Worm (Caenorhabditis elegans) whole organism, L1 larva: Measurements from ENCODE around the gene K09G1.1.

Source experiments
- C16A3.4 ChIP-seq: fragments of 150-350 bp; optimal IDR thresholded peaks from 2 replicates; lab custom pipeline; 2014; ENCODE audit warnings: missing biosample characterization, missing genetic modification characterization
- alr-1 ChIP-seq: fragments of 200-800 bp; sonication (Bioruptor generic); optimal IDR thresholded peaks from 2 replicates; lab custom pipeline; 2018; ENCODE audit warnings: borderline replicate concordance, mild to moderate bottlenecking, missing genetic modification characterization, missing compliant biosample characterization
- aly-2 ChIP-seq: fragments of 150-350 bp; optimal IDR thresholded peaks from 2 replicates; lab custom pipeline; 2014; ENCODE audit warnings: missing biosample characterization, missing genetic modification characterization
- ama-1 ChIP-seq: fragments of 150-350 bp; optimal IDR thresholded peaks from 2 replicates; lab custom pipeline; 2014
- blmp-1 ChIP-seq: fragments of 150-350 bp; optimal IDR thresholded peaks from 2 replicates; lab custom pipeline; 2014; ENCODE audit warnings: missing biosample characterization, missing genetic modification characterization
- ceh-63 ChIP-seq: fragments of 200-800 bp; sonication (Bioruptor generic); optimal IDR thresholded peaks from 2 replicates; lab custom pipeline; 2018; ENCODE audit warnings: mild to moderate bottlenecking, missing genetic modification characterization, missing compliant biosample characterization
- ceh-82 ChIP-seq, 3 experiments: fragments of 150-350 bp in 1 of 3; sonication (generic microtip) in 2 of 3; optimal IDR thresholded peaks; 2 replicates each; lab custom pipeline; 2014 to 2017; ENCODE audit warnings: missing biosample characterization in 3 of 3, missing genetic modification characterization in 3 of 3
- ceh-88 ChIP-seq: fragments of 200-800 bp; sonication (Bioruptor generic); IDR thresholded peaks from 2 replicates; pipeline ENCODE4 v1.3.6; 2022; ENCODE audit warnings: missing genetic modification characterization, missing compliant biosample characterization
- ceh-90 ChIP-seq: sonication (generic microtip); optimal IDR thresholded peaks from 2 replicates; lab custom pipeline; 2016; ENCODE audit warnings: missing genetic modification characterization, missing compliant biosample characterization
- ces-1 ChIP-seq: fragments of 150-350 bp; optimal IDR thresholded peaks from 2 replicates; lab custom pipeline; 2014; ENCODE audit warnings: missing biosample characterization, missing genetic modification reagents, missing genetic modification characterization
- dsc-1 ChIP-seq: sonication (generic microtip); optimal IDR thresholded peaks from 2 replicates; lab custom pipeline; 2016; ENCODE audit warnings: mild to moderate bottlenecking, missing genetic modification characterization, missing compliant biosample characterization
- efl-1 ChIP-seq, 4 experiments: fragments of 150-350 bp; optimal IDR thresholded peaks in 3 of 4; peaks in 1 of 4; 1 replicate in 1 of 4; 2 replicates in 3 of 4; lab custom pipeline; 2014; ENCODE audit warnings: missing biosample characterization in 2 of 4, missing genetic modification characterization in 2 of 4, missing genetic modification reagents in 2 of 4
- efl-3 ChIP-seq: fragments of 200-800 bp; sonication (Bioruptor generic); optimal IDR thresholded peaks from 2 replicates; lab custom pipeline; 2018; ENCODE audit warnings: mild to moderate bottlenecking, missing genetic modification characterization, missing compliant biosample characterization
- egl-27 ChIP-seq, 2 experiments: fragments of 150-350 bp in 1 of 2; sonication (generic microtip); optimal IDR thresholded peaks; 3 replicates each; lab custom pipeline; 2017 to 2018; ENCODE audit warnings: missing biosample characterization in 2 of 2, missing genetic modification characterization in 2 of 2, missing genetic modification reagents in 2 of 2
- elt-3 ChIP-seq, 6 experiments: fragments of 150-350 bp in 1 of 6; sonication (generic microtip); optimal IDR thresholded peaks; 2 replicates each; lab custom pipeline; 2017 to 2018; ENCODE audit warnings: missing biosample characterization in 6 of 6, missing genetic modification characterization in 6 of 6, inconsistent platforms in 1 of 6
- fkh-10 ChIP-seq: sonication (generic microtip); optimal IDR thresholded peaks from 2 replicates; lab custom pipeline; 2017; ENCODE audit warnings: missing biosample characterization, missing genetic modification reagents, missing genetic modification characterization
- fkh-4 ChIP-seq: sonication (generic microtip); optimal IDR thresholded peaks from 2 replicates; lab custom pipeline; 2016; ENCODE audit warnings: missing compliant biosample characterization, missing genetic modification characterization, borderline replicate concordance
- fos-1 ChIP-seq: fragments of 150-350 bp; optimal IDR thresholded peaks from 2 replicates; lab custom pipeline; 2014; ENCODE audit warnings: missing biosample characterization, missing genetic modification characterization
- grh-1 ChIP-seq: fragments of 200-800 bp; sonication (Bioruptor generic); IDR thresholded peaks from 2 replicates; pipeline ENCODE4 v1.3.6; 2022; ENCODE audit warnings: missing genetic modification reagents, missing genetic modification characterization, missing compliant biosample characterization
- hpl-2 ChIP-seq: fragments of 150-350 bp; optimal IDR thresholded peaks from 2 replicates; lab custom pipeline; 2014; ENCODE audit warnings: missing biosample characterization, missing genetic modification reagents, missing genetic modification characterization
- lin-14 ChIP-seq: fragments of 200-800 bp; sonication (Bioruptor generic); optimal IDR thresholded peaks from 2 replicates; lab custom pipeline; 2018; ENCODE audit warnings: mild to moderate bottlenecking, missing genetic modification characterization, moderate library complexity, missing compliant biosample characterization
- lin-15B ChIP-seq: fragments of 150-350 bp; sonication (generic microtip); optimal IDR thresholded peaks from 3 replicates; lab custom pipeline; 2014; ENCODE audit warnings: missing biosample characterization, missing genetic modification characterization
- lin-39 ChIP-seq: fragments of 150-350 bp; optimal IDR thresholded peaks from 2 replicates; lab custom pipeline; 2014; ENCODE audit warnings: missing biosample characterization, missing genetic modification reagents, missing genetic modification characterization
- lir-3 ChIP-seq: sonication (generic microtip); optimal IDR thresholded peaks from 2 replicates; lab custom pipeline; 2016; ENCODE audit warnings: mild to moderate bottlenecking, missing genetic modification characterization, moderate library complexity, missing compliant biosample characterization; ENCODE audit not compliant: poor library complexity
- mdl-1 ChIP-seq, 2 experiments: fragments of 150-350 bp; optimal IDR thresholded peaks; 2 replicates each; lab custom pipeline; 2014 to 2017; ENCODE audit warnings: missing biosample characterization in 2 of 2, missing genetic modification characterization in 2 of 2, inconsistent platforms in 1 of 2
- mef-2 ChIP-seq: fragments of 150-350 bp; optimal IDR thresholded peaks from 2 replicates; lab custom pipeline; 2014; ENCODE audit warnings: missing biosample characterization, missing genetic modification characterization
- nhr-11 ChIP-seq: fragments of 150-350 bp; optimal IDR thresholded peaks from 2 replicates; lab custom pipeline; 2014; ENCODE audit warnings: missing biosample characterization, missing genetic modification characterization
- nhr-19 ChIP-seq: fragments of 200-800 bp; sonication (Bioruptor generic); conservative IDR thresholded peaks from 2 replicates; pipeline ENCODE4 v1.3.6; 2022; ENCODE audit warnings: missing genetic modification characterization, missing compliant biosample characterization
- nhr-20 ChIP-seq: sonication (generic microtip); optimal IDR thresholded peaks from 2 replicates; lab custom pipeline; 2016; ENCODE audit warnings: mild to moderate bottlenecking, missing genetic modification characterization, missing compliant biosample characterization
- nhr-28 ChIP-seq: fragments of 150-350 bp; optimal IDR thresholded peaks from 2 replicates; lab custom pipeline; 2014; ENCODE audit warnings: missing biosample characterization, missing genetic modification characterization
- nhr-76 ChIP-seq: sonication (generic microtip); optimal IDR thresholded peaks from 2 replicates; lab custom pipeline; 2017; ENCODE audit warnings: missing biosample characterization, missing genetic modification characterization
- nhr-77 ChIP-seq: fragments of 150-350 bp; optimal IDR thresholded peaks from 2 replicates; lab custom pipeline; 2014; ENCODE audit warnings: missing biosample characterization, missing genetic modification characterization
- nhr-84 ChIP-seq: sonication (generic microtip); optimal IDR thresholded peaks from 2 replicates; lab custom pipeline; 2017; ENCODE audit warnings: missing biosample characterization, missing genetic modification characterization
- nhr-85 ChIP-seq: sonication (generic microtip); peaks from one replicate; lab custom pipeline; 2016; ENCODE audit warnings: missing genetic modification characterization, inconsistent platforms, missing compliant biosample characterization
- nhr-90 ChIP-seq: sonication (generic microtip); optimal IDR thresholded peaks from 2 replicates; lab custom pipeline; 2016; ENCODE audit warnings: mild to moderate bottlenecking, missing genetic modification characterization, missing compliant biosample characterization; ENCODE audit not compliant: poor library complexity
- pag-3 ChIP-seq: sonication (generic microtip); optimal IDR thresholded peaks from 2 replicates; lab custom pipeline; 2017; ENCODE audit warnings: missing genetic modification characterization, mild to moderate bottlenecking, missing compliant biosample characterization, antibody characterized with exemption, borderline replicate concordance; ENCODE audit not compliant: insufficient read depth
- pax-3 ChIP-seq: fragments of 200-800 bp; sonication (Bioruptor generic); optimal IDR thresholded peaks from 2 replicates; lab custom pipeline; 2018; ENCODE audit warnings: mild to moderate bottlenecking, missing genetic modification characterization, moderate library complexity, missing compliant biosample characterization
- rnt-1 ChIP-seq: sonication (generic microtip); optimal IDR thresholded peaks from 2 replicates; lab custom pipeline; 2016; ENCODE audit warnings: mild to moderate bottlenecking, missing genetic modification characterization, moderate library complexity, missing compliant biosample characterization
- snu-23 ChIP-seq: sonication (generic microtip); optimal IDR thresholded peaks from 2 replicates; lab custom pipeline; 2016; ENCODE audit warnings: missing genetic modification characterization, missing compliant biosample characterization
- sox-4 ChIP-seq: sonication (generic microtip); optimal IDR thresholded peaks from 2 replicates; lab custom pipeline; 2016; ENCODE audit warnings: missing genetic modification characterization, missing compliant biosample characterization
- sup-37 ChIP-seq: fragments of 200-800 bp; sonication (Bioruptor generic); optimal IDR thresholded peaks from 2 replicates; lab custom pipeline; 2018; ENCODE audit warnings: mild to moderate bottlenecking, missing genetic modification characterization, missing compliant biosample characterization
- tlp-1 ChIP-seq: fragments of 150-350 bp; optimal IDR thresholded peaks from 2 replicates; lab custom pipeline; 2014; ENCODE audit warnings: missing biosample characterization, missing genetic modification characterization
- unc-130 ChIP-seq: fragments of 150-350 bp; optimal IDR thresholded peaks from 2 replicates; lab custom pipeline; 2017; ENCODE audit warnings: missing biosample characterization, missing genetic modification characterization, inconsistent platforms
- unc-62 ChIP-seq: fragments of 150-350 bp; optimal IDR thresholded peaks from 2 replicates; lab custom pipeline; 2014; ENCODE audit warnings: missing biosample characterization, missing genetic modification reagents, missing genetic modification characterization
- unc-86 ChIP-seq: sonication (generic microtip); optimal IDR thresholded peaks from 2 replicates; lab custom pipeline; 2016; ENCODE audit warnings: missing genetic modification characterization, missing compliant biosample characterization
- vab-15 ChIP-seq: sonication (generic microtip); optimal IDR thresholded peaks from 2 replicates; lab custom pipeline; 2017; ENCODE audit warnings: missing genotype, mild to moderate bottlenecking, missing genetic modification characterization, missing compliant biosample characterization
- xbp-1 ChIP-seq: sonication (generic microtip); optimal IDR thresholded peaks from 2 replicates; lab custom pipeline; 2016; ENCODE audit warnings: missing genetic modification characterization, missing compliant biosample characterization
- zip-4 ChIP-seq: fragments of 200-800 bp; sonication (Bioruptor generic); optimal IDR thresholded peaks from 2 replicates; lab custom pipeline; 2018; ENCODE audit warnings: mild to moderate bottlenecking, missing genetic modification characterization, moderate library complexity, missing compliant biosample characterization
- ztf-4 ChIP-seq: fragments of 150-350 bp; optimal IDR thresholded peaks from 2 replicates; lab custom pipeline; 2014; ENCODE audit warnings: missing biosample characterization, missing genetic modification characterization

Gene K09G1.1

DNA sequence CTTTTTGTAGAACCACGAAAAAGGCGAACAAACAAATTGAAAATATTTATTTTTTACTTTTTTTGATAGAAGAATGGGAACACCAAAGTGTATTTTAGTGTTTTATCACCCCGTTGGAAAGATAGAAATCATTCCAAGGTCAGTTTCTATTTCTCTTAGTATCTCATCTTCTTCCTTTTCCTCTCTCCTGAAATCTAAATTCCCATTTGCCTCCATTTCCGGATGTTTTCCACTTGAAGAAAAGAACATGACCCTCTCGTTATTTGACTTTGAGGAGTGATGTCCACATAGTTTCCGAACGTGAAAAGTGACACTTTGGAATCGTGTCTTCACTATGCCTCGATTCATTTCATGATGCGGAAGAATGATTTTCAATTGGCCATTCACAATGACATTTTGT lies 4.3 kb downstream of the K09G1.1 start:
- TF ChIP-seq zip-4 (GFP tag; lab: Kevin White, UChicago) (no peak), blmp-1 (tag; lab: Kevin White, UChicago) (peak; percentile 77), nhr-85 (tag; lab: Kevin White, UChicago) (peak; percentile 12), lin-15B (no peak), lin-14 (GFP tag; lab: Kevin White, UChicago) (peak; percentile 19), dsc-1 (tag; lab: Kevin White, UChicago) (no peak), grh-1 (GFP tag; lab: Robert Waterston, UW) (no peak), vab-15 (tag; lab: Kevin White, UChicago) (no peak), elt-3 (tag; optimal IDR thresholded peaks at IDR 0.05; lab: Kevin White, UChicago) (peak in 1 of 6 experiments; percentile 26), efl-1 (optimal IDR thresholded peaks at IDR 0.05; lab: Kevin White, UChicago) (no peak), efl-1 (GFP tag; optimal IDR thresholded peaks at IDR 0.05 in 1 of 2; lab: Kevin White, UChicago) (peak in 1 of 2 experiments; percentile 21), fkh-4 (tag; lab: Kevin White, UChicago) (no peak)

DNA sequence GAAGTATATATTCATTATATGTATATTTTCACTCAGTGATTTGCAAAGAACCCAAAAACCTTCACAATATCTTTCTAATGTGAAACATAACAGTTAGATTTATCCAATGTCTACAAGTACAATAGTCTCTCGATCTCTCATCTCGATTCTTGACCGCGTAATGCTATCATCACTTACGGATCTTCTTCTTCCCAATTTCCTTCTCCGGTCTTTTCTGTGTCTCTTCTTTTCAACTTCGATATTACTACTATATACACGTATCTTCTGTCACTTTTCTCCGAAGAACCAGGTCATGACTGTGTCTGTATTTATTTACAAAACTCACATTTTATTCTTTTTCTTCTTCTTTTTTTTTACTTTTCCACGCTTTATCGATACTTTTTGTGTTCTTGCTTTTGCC lies 5.2 kb downstream of the K09G1.1 start:
- TF ChIP-seq lin-15B (no peak), aly-2 (tag; lab: Kevin White, UChicago) (no peak), fkh-10 (no peak), efl-1 (optimal IDR thresholded peaks at IDR 0.05; lab: Kevin White, UChicago) (no peak), efl-1 (GFP tag; optimal IDR thresholded peaks at IDR 0.05 in 1 of 2; lab: Kevin White, UChicago) (no peak), snu-23 (peak; percentile 34), fos-1 (tag; lab: Kevin White, UChicago) (no peak), sup-37 (no peak), unc-86 (tag; lab: Kevin White, UChicago) (no peak), nhr-20 (peak; percentile 22), fkh-4 (tag; lab: Kevin White, UChicago) (no peak), nhr-77 (no peak), elt-3 (tag; optimal IDR thresholded peaks at IDR 0.05; lab: Kevin White, UChicago) (peak in 2 of 6 experiments; percentile 40 to 41), hpl-2 (no peak), ceh-63 (GFP tag; lab: Kevin White, UChicago) (no peak), efl-3 (GFP tag; lab: Kevin White, UChicago) (no peak), nhr-85 (tag; lab: Kevin White, UChicago) (peak; percentile 68), alr-1 (tag; lab: Kevin White, UChicago) (no peak), ztf-4 (tag; lab: Kevin White, UChicago) (no peak), lir-3 (tag; lab: Kevin White, UChicago) (no peak), pax-3 (tag; lab: Kevin White, UChicago) (no peak), nhr-19 (GFP tag; lab: Robert Waterston, UW) (no peak), ceh-82 (tag; optimal IDR thresholded peaks at IDR 0.05; lab: Kevin White, UChicago) (no peak), egl-27 (tag; optimal IDR thresholded peaks at IDR 0.05; lab: Kevin White, UChicago) (no peak), lin-39 (no peak), rnt-1 (tag; lab: Kevin White, UChicago) (no peak), sox-4 (no peak), C16A3.4 (tag; lab: Kevin White, UChicago) (no peak), unc-62 (GFP tag; lab: Kevin White, UChicago) (no peak), ces-1 (no peak), nhr-11 (no peak), mef-2 (tag; lab: Kevin White, UChicago) (no peak), blmp-1 (tag; lab: Kevin White, UChicago) (peak; percentile 68), pag-3 (tag; lab: Kevin White, UChicago) (no peak), nhr-84 (tag; lab: Kevin White, UChicago) (no peak), dsc-1 (tag; lab: Kevin White, UChicago) (no peak), ama-1 (no peak), ceh-88 (no peak), nhr-90 (tag; lab: Kevin White, UChicago) (no peak), xbp-1 (tag; lab: Kevin White, UChicago) (no peak), nhr-28 (no peak), ceh-90 (tag; lab: Kevin White, UChicago) (no peak), mdl-1 (tag; optimal IDR thresholded peaks at IDR 0.05; lab: Kevin White, UChicago) (no peak), lin-14 (GFP tag; lab: Kevin White, UChicago) (peak; percentile 57), unc-130 (tag; lab: Kevin White, UChicago) (no peak), tlp-1 (tag; lab: Kevin White, UChicago) (no peak), nhr-76 (tag; lab: Kevin White, UChicago) (no peak)
